Worm (Caenorhabditis elegans) whole organism, mixed stage, embryonic: ENCODE results near the gene F13E9.12.

Experiments used
- M03D4.4 ChIP-seq: sonication (generic microtip); optimal IDR thresholded peaks from 2 replicates; lab custom pipeline; 2017; ENCODE audit warnings: mild to moderate bottlenecking, missing genetic modification characterization, missing compliant biosample characterization
- bed-3 ChIP-seq: fragments of 200-800 bp; sonication (Bioruptor generic); optimal IDR thresholded peaks from 3 replicates; lab custom pipeline; 2018; ENCODE audit warnings: mild to moderate bottlenecking, missing genetic modification characterization, moderate library complexity, missing compliant biosample characterization
- blmp-1 ChIP-seq: fragments of 150-350 bp; optimal IDR thresholded peaks from 2 replicates; lab custom pipeline; 2014; ENCODE audit warnings: missing biosample characterization, missing genetic modification characterization
- ceh-39 ChIP-seq: fragments of 150-350 bp; optimal IDR thresholded peaks from 2 replicates; lab custom pipeline; 2014; ENCODE audit warnings: missing biosample characterization, missing genetic modification characterization
- ceh-43 ChIP-seq: fragments of 200-800 bp; sonication (Bioruptor generic); optimal IDR thresholded peaks from 2 replicates; lab custom pipeline; 2018; ENCODE audit warnings: mild to moderate bottlenecking, missing genetic modification characterization, moderate library complexity, missing compliant biosample characterization
- ceh-83 ChIP-seq: fragments of 200-800 bp; sonication (Bioruptor generic); optimal IDR thresholded peaks from 2 replicates; lab custom pipeline; 2018; ENCODE audit warnings: mild to moderate bottlenecking, missing genetic modification characterization, missing compliant biosample characterization
- ces-1 ChIP-seq: fragments of 150-350 bp; optimal IDR thresholded peaks from 2 replicates; lab custom pipeline; 2014; ENCODE audit warnings: missing biosample characterization, missing genetic modification reagents, missing genetic modification characterization
- cnd-1 ChIP-seq: fragments of 200-800 bp; sonication (Bioruptor generic); optimal IDR thresholded peaks from 2 replicates; lab custom pipeline; 2018; ENCODE audit warnings: mild to moderate bottlenecking, missing genetic modification characterization, missing compliant biosample characterization
- drap-1 ChIP-seq: fragments of 200-800 bp; sonication (Bioruptor generic); optimal IDR thresholded peaks from 3 replicates; lab custom pipeline; 2018; ENCODE audit warnings: mild to moderate bottlenecking, missing genetic modification characterization, missing compliant biosample characterization
- elt-1 ChIP-seq: sonication (generic microtip); optimal IDR thresholded peaks from 2 replicates; lab custom pipeline; 2017; ENCODE audit warnings: missing genetic modification characterization, mild to moderate bottlenecking, missing compliant biosample characterization, antibody characterized with exemption, moderate library complexity, borderline replicate concordance; ENCODE audit not compliant: insufficient read depth
- elt-3 ChIP-seq: fragments of 150-350 bp; optimal IDR thresholded peaks from 2 replicates; lab custom pipeline; 2014; ENCODE audit warnings: missing biosample characterization, missing genetic modification characterization
- flh-1 ChIP-seq: fragments of 200-800 bp; sonication (Bioruptor generic); optimal IDR thresholded peaks from 2 replicates; lab custom pipeline; 2018; ENCODE audit warnings: mild to moderate bottlenecking, missing genetic modification characterization, moderate library complexity, missing compliant biosample characterization
- hlh-1 ChIP-seq: fragments of 150-350 bp; optimal IDR thresholded peaks from 2 replicates; lab custom pipeline; 2014; ENCODE audit warnings: missing biosample characterization, missing genetic modification reagents, missing genetic modification characterization
- lin-13 ChIP-seq: fragments of 150-350 bp; optimal IDR thresholded peaks from 2 replicates; lab custom pipeline; 2014; ENCODE audit warnings: missing biosample characterization, missing genetic modification characterization
- lin-32 ChIP-seq: fragments of 200-800 bp; sonication (Bioruptor generic); optimal IDR thresholded peaks from 2 replicates; lab custom pipeline; 2018; ENCODE audit warnings: mild to moderate bottlenecking, missing genetic modification characterization, missing compliant biosample characterization
- lsy-2 ChIP-seq: fragments of 150-350 bp; optimal IDR thresholded peaks from 2 replicates; lab custom pipeline; 2014; ENCODE audit warnings: missing biosample characterization, missing genetic modification characterization
- mab-5 ChIP-seq: fragments of 150-350 bp; optimal IDR thresholded peaks from 2 replicates; lab custom pipeline; 2014; ENCODE audit warnings: missing biosample characterization, missing genetic modification characterization
- mep-1 ChIP-seq: fragments of 150-350 bp; optimal IDR thresholded peaks from 2 replicates; lab custom pipeline; 2017; ENCODE audit warnings: missing biosample characterization, missing genetic modification reagents, missing genetic modification characterization, inconsistent platforms
- mls-2 ChIP-seq: sonication (generic microtip); optimal IDR thresholded peaks from 2 replicates; lab custom pipeline; 2016; ENCODE audit warnings: mild to moderate bottlenecking, missing genetic modification characterization, moderate library complexity, missing compliant biosample characterization
- nhr-12 ChIP-seq: fragments of 150-350 bp; optimal IDR thresholded peaks from 2 replicates; lab custom pipeline; 2014; ENCODE audit warnings: missing biosample characterization, missing genetic modification characterization
- nhr-237 ChIP-seq: fragments of 150-350 bp; optimal IDR thresholded peaks from 2 replicates; lab custom pipeline; 2014; ENCODE audit warnings: missing biosample characterization, missing genetic modification characterization
- nhr-28 ChIP-seq: fragments of 150-350 bp; optimal IDR thresholded peaks from 2 replicates; lab custom pipeline; 2014; ENCODE audit warnings: missing biosample characterization, missing genetic modification characterization
- nhr-76 ChIP-seq: sonication (generic microtip); optimal IDR thresholded peaks from 2 replicates; lab custom pipeline; 2017; ENCODE audit warnings: missing biosample characterization, missing genetic modification characterization
- pha-4 ChIP-seq: fragments of 150-350 bp; optimal IDR thresholded peaks from 2 replicates; lab custom pipeline; 2018; ENCODE audit warnings: missing biosample characterization, missing genetic modification reagents, missing genetic modification characterization
- sem-2 ChIP-seq: fragments of 200-800 bp; sonication (Bioruptor generic); optimal IDR thresholded peaks from 2 replicates; lab custom pipeline; 2018; ENCODE audit warnings: mild to moderate bottlenecking, missing genetic modification characterization, missing compliant biosample characterization
- snpc-4 ChIP-seq: fragments of 150-350 bp; optimal IDR thresholded peaks from 2 replicates; lab custom pipeline; 2014; ENCODE audit warnings: missing biosample characterization, missing genetic modification characterization
- sptf-1 ChIP-seq: sonication (generic microtip); optimal IDR thresholded peaks from 2 replicates; lab custom pipeline; 2017; ENCODE audit warnings: mild to moderate bottlenecking, missing genetic modification characterization, moderate library complexity, missing compliant biosample characterization
- tbx-8 ChIP-seq: fragments of 200-800 bp; sonication (Bioruptor generic); optimal IDR thresholded peaks from 2 replicates; lab custom pipeline; 2018; ENCODE audit warnings: mild to moderate bottlenecking, missing genetic modification characterization, moderate library complexity, missing compliant biosample characterization
- unc-120 ChIP-seq: sonication (generic microtip); optimal IDR thresholded peaks from 2 replicates; lab custom pipeline; 2017; ENCODE audit warnings: missing genetic modification characterization, missing compliant biosample characterization; ENCODE audit not compliant: poor library complexity, severe bottlenecking
- unc-39 ChIP-seq: fragments of 150-350 bp; optimal IDR thresholded peaks from 2 replicates; lab custom pipeline; 2014; ENCODE audit warnings: missing biosample characterization, missing genetic modification characterization
- unc-62 ChIP-seq: fragments of 150-350 bp; optimal IDR thresholded peaks from 2 replicates; lab custom pipeline; 2014; ENCODE audit warnings: missing biosample characterization, missing genetic modification reagents, missing genetic modification characterization
- zip-8 ChIP-seq: fragments of 150-350 bp; optimal IDR thresholded peaks from 2 replicates; lab custom pipeline; 2014; ENCODE audit warnings: missing biosample characterization, missing genetic modification characterization
- ztf-11 ChIP-seq: fragments of 150-350 bp; optimal IDR thresholded peaks from 2 replicates; lab custom pipeline; 2014; ENCODE audit warnings: missing biosample characterization, missing genetic modification characterization

F13E9.12 gene

DNA sequence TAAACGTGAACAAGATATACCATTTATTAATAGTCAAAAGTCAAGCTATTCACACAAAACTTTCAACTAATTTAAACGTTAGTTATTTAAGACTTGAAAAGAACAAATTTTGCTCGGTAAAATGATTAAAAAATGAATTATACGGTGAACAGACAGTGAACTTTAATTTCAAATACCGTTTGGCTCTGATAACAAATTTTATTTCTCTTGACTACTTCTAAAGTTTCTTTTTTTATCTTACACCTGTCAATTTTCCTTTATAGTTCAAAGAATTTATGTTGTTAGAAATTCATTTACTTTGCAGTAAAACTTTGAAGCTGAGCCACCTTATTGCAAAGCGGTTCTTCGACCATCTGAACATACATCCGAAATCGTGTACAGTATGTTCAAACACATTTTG, 41.0 kb upstream of the F13E9.12 start, which contains the start of gene ZK593.3:
Gene ZK593.3 (plus strand): TSS at position 301 of the 400 bp plus-strand sequence.
- no peak for TF ChIP-seq nhr-28 (tag; lab: Kevin White, UChicago)
- no peak for TF ChIP-seq zip-8 (tag; lab: Kevin White, UChicago)
- no peak for TF ChIP-seq mab-5 (tag; lab: Kevin White, UChicago)
- no peak for TF ChIP-seq cnd-1 (tag; lab: Kevin White, UChicago)
- TF ChIP-seq lin-13 = no peak
- TF ChIP-seq ces-1 (GFP tag; lab: Kevin White, UChicago) = no peak
- TF ChIP-seq ceh-83 = no peak
- no peak for TF ChIP-seq pha-4 (tag; lab: Kevin White, UChicago)
- TF ChIP-seq nhr-237 (tag; lab: Kevin White, UChicago) = no peak
- no peak for TF ChIP-seq nhr-76
- TF ChIP-seq mep-1 (tag; lab: Kevin White, UChicago) = no peak
- no peak for TF ChIP-seq ceh-43 (GFP tag; lab: Kevin White, UChicago)
- no peak for TF ChIP-seq flh-1 (GFP tag; lab: Kevin White, UChicago)
- TF ChIP-seq lin-32 (GFP tag; lab: Kevin White, UChicago) = no peak
- TF ChIP-seq lsy-2 (tag; lab: Kevin White, UChicago) = no peak
- no peak for TF ChIP-seq elt-3
- no peak for TF ChIP-seq elt-1
- no peak for TF ChIP-seq unc-39 (tag; lab: Kevin White, UChicago)
- no peak for TF ChIP-seq mls-2 (tag; lab: Kevin White, UChicago)
- TF ChIP-seq unc-62 (GFP tag; lab: Kevin White, UChicago) = no peak
- TF ChIP-seq, all 35 proteins: peak for 0

DNA sequence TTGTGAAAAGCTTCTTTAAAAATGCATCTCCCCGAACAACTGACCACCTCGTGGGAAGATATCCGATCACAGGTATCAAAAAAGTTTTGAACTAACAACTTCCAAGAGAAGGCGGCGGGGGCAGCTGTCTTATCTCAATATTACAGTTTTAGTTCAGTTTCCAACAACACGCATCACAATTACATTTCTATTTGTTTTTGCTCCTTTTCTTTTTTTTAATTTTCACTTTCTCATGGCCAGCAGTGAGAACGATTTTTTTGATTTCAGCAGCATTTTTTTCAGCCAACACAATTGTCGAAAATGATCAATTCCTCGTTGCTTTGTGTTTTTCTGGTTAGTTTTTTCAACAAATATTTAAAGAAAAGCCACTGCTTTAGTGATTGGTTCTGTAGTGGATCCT, 38.7 kb upstream of the F13E9.12 start, which contains the start of gene ZK593.2:
Gene ZK593.2 (plus strand): TSS at position 301 of the 400 bp plus-strand sequence.
- TF ChIP-seq hlh-1 (tag; lab: Kevin White, UChicago) (no peak), mep-1 (tag; lab: Kevin White, UChicago) (no peak), unc-62 (GFP tag; lab: Kevin White, UChicago) (no peak), sem-2 (no peak), bed-3 (GFP tag; lab: Kevin White, UChicago) (no peak), ceh-43 (GFP tag; lab: Kevin White, UChicago) (no peak)
- TF ChIP-seq, all 35 proteins: peak for 0

DNA sequence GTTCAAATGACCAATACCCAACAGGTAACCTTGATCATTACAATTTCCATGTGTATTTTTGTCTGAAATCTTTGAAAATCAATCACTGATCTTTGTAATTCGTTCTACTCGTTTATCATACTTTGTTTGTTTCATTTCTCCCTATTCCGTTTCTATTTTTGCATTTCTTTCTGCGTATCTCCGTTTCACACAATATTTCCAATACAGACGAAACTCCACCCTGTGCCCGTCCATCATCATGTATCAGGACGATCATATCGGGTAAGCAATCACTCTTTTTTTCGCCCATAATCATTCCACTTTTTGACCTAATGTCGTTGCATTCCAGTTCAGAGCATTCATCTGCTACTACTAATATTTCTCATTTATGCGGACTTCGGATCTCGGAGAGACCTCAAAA, 35.3 kb upstream of the F13E9.12 start, which contains the start of gene pyk-2:
Gene pyk-2 (plus strand): TSS at position 206 of the 400 bp plus-strand sequence.
- TF ChIP-seq cnd-1 (tag; lab: Kevin White, UChicago) (no peak), lin-13 (no peak), ceh-39 (no peak), ceh-83 (no peak), ztf-11 (tag; lab: Kevin White, UChicago) (no peak), bed-3 (GFP tag; lab: Kevin White, UChicago) (no peak), flh-1 (GFP tag; lab: Kevin White, UChicago) (no peak), nhr-76 (no peak), M03D4.4 (tag; lab: Kevin White, UChicago) (no peak), unc-62 (GFP tag; lab: Kevin White, UChicago) (no peak), nhr-237 (tag; lab: Kevin White, UChicago) (no peak), snpc-4 (tag; lab: Kevin White, UChicago) (no peak), nhr-28 (tag; lab: Kevin White, UChicago) (no peak), zip-8 (tag; lab: Kevin White, UChicago) (no peak), nhr-12 (tag; lab: Kevin White, UChicago) (no peak), elt-3 (no peak), sptf-1 (no peak), blmp-1 (tag; lab: Kevin White, UChicago) (no peak), ceh-43 (GFP tag; lab: Kevin White, UChicago) (no peak)

DNA sequence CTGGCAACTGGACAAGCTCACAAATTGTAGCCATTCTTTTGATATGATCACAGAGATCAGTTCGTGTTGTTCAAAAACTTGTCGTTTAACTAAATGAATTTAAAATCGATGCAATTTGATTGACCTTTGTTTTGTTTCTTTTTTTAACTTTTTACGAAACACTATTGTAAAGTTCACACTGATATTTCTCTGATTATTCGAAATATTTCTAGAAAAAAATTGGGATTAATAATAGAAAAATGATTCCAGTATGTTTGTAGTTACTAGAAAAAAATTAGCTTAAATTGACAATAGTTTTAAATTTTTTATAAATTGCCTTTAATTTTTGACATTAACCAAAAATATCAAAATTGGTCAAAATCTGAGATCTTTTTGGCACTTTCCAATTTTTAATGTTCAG, 34.8 kb upstream of the F13E9.12 start, which contains the start of gene ZK596.2:
Gene ZK596.2 (minus strand): TSS at position 101 of the 400 bp plus-strand sequence.
- TF ChIP-seq mep-1 (tag; lab: Kevin White, UChicago) = no peak

DNA sequence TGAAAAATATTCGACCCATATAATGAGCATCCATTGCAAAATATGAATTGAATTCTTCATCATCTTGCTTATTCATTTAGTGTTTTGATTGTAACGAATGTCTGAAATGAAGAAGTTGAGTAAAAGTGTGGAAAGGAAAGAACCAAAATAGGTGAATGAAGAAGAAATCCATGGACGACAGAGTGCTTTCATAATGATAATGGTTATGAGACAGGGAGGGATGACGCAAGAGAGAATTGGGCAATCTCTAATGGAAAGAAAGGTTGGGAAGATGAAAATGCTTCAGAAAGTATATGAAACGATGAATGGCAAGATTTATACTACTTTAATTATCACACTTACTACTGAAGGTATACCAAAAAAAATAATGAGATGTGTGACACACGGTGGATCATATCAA, 29.9 kb upstream of the F13E9.12 start, which contains the start of gene ZK596.3:
Gene ZK596.3 (minus strand): TSS at position 101 of the 400 bp plus-strand sequence.
- no peak for TF ChIP-seq lin-32 (GFP tag; lab: Kevin White, UChicago)
- no peak for TF ChIP-seq zip-8 (tag; lab: Kevin White, UChicago)
- TF ChIP-seq unc-120 = no peak
- TF ChIP-seq lsy-2 (tag; lab: Kevin White, UChicago) = no peak
- no peak for TF ChIP-seq ceh-83
- no peak for TF ChIP-seq tbx-8 (GFP tag; lab: Kevin White, UChicago)
- no peak for TF ChIP-seq nhr-76
- TF ChIP-seq nhr-237 (tag; lab: Kevin White, UChicago) = no peak
- no peak for TF ChIP-seq elt-3
- no peak for TF ChIP-seq flh-1 (GFP tag; lab: Kevin White, UChicago)
- TF ChIP-seq drap-1 (GFP tag; lab: Kevin White, UChicago) = no peak
